Fruit fly (Drosophila melanogaster) whole organism, embryonic: ENCODE results near the gene put.

Experiments used
- CG10431 ChIP-seq: fragments of 200-800 bp; sonication (Bioruptor generic); optimal IDR thresholded peaks from 3 replicates; lab custom pipeline; 2018; ENCODE audit warnings: missing biosample characterization, mild to moderate bottlenecking, missing genetic modification characterization
- CG10654 ChIP-seq: fragments of 200-800 bp; sonication (Bioruptor generic); optimal IDR thresholded peaks from 2 replicates; lab custom pipeline; 2016; ENCODE audit warnings: missing biosample characterization, missing genetic modification characterization
- CG10979 ChIP-seq: fragments of 200-800 bp; sonication (Bioruptor generic); optimal IDR thresholded peaks from 2 replicates; lab custom pipeline; 2018; ENCODE audit warnings: missing biosample characterization, mild to moderate bottlenecking, missing genetic modification characterization, moderate library complexity
- CG11093 ChIP-seq: fragments of 200-800 bp; sonication (Bioruptor generic); IDR thresholded peaks from 3 replicates; pipeline ENCODE4 v1.3.6; 2022; ENCODE audit warnings: missing biosample characterization, missing genetic modification characterization
- CG12071 ChIP-seq: fragments of 200-800 bp; sonication (Bioruptor generic); optimal IDR thresholded peaks from 3 replicates; lab custom pipeline; 2018; ENCODE audit warnings: missing biosample characterization, mild to moderate bottlenecking, missing genetic modification characterization
- CG13287 ChIP-seq: fragments of 200-800 bp; sonication (Bioruptor generic); IDR thresholded peaks from 2 replicates; pipeline ENCODE4 v1.3.6; 2022; ENCODE audit warnings: missing biosample characterization, missing genetic modification characterization; ENCODE audit not compliant: partially characterized antibody
- CG15479 ChIP-seq: fragments of 200-800 bp; sonication (Bioruptor generic); optimal IDR thresholded peaks from 3 replicates; lab custom pipeline; 2019; ENCODE audit warnings: missing biosample characterization, mild to moderate bottlenecking, missing genetic modification characterization, moderate library complexity
- CG15696 ChIP-seq: fragments of 200-800 bp; sonication (Bioruptor generic); optimal IDR thresholded peaks from 2 replicates; lab custom pipeline; 2019; ENCODE audit warnings: missing biosample characterization, mild to moderate bottlenecking, missing genetic modification characterization, moderate library complexity
- CG16779 ChIP-seq: fragments of 200-800 bp; sonication (Bioruptor generic); IDR thresholded peaks from 2 replicates; pipeline ENCODE4 v1.3.6; 2022; ENCODE audit warnings: missing biosample characterization, missing genetic modification characterization
- CG16863 ChIP-seq: fragments of 200-800 bp; sonication (Bioruptor generic); optimal IDR thresholded peaks from 3 replicates; lab custom pipeline; 2016; ENCODE audit warnings: missing biosample characterization, missing genetic modification characterization
- CG17328 ChIP-seq: fragments of 200-800 bp; sonication (Bioruptor generic); IDR thresholded peaks from 2 replicates; pipeline ENCODE4 v1.3.6; 2022; ENCODE audit warnings: missing biosample characterization, missing genetic modification characterization
- CG2116 ChIP-seq: fragments of 200-800 bp; sonication (Bioruptor generic); optimal IDR thresholded peaks from 3 replicates; lab custom pipeline; 2018; ENCODE audit warnings: missing biosample characterization, mild to moderate bottlenecking, missing genetic modification characterization
- CG2678 ChIP-seq: fragments of 200-800 bp; sonication (Bioruptor generic); optimal IDR thresholded peaks from 3 replicates; lab custom pipeline; 2019; ENCODE audit warnings: missing biosample characterization, mild to moderate bottlenecking, missing genetic modification characterization, moderate library complexity
- CG3065 ChIP-seq: fragments of 200-800 bp; sonication (Bioruptor generic); optimal IDR thresholded peaks from 2 replicates; lab custom pipeline; 2016; ENCODE audit warnings: missing biosample characterization, missing genetic modification characterization
- CG3281 ChIP-seq: fragments of 200-800 bp; sonication (Bioruptor generic); optimal IDR thresholded peaks from 3 replicates; lab custom pipeline; 2017; ENCODE audit warnings: missing biosample characterization, mild to moderate bottlenecking, missing genetic modification characterization
- CG34224 ChIP-seq: fragments of 200-800 bp; sonication (Bioruptor generic); IDR thresholded peaks from 3 replicates; pipeline ENCODE4 v1.3.6; 2022; ENCODE audit warnings: missing biosample characterization, missing genetic modification characterization; ENCODE audit not compliant: partially characterized antibody
- CG34376 ChIP-seq: fragments of 200-800 bp; sonication (Bioruptor generic); optimal IDR thresholded peaks from 2 replicates; lab custom pipeline; 2018; ENCODE audit warnings: missing biosample characterization, mild to moderate bottlenecking, missing genetic modification characterization
- CG43689 ChIP-seq: fragments of 200-800 bp; sonication (Bioruptor generic); IDR thresholded peaks from 2 replicates; pipeline ENCODE4 v1.3.6; 2022; ENCODE audit warnings: missing biosample characterization, missing genetic modification characterization
- CG4707 ChIP-seq: fragments of 200-800 bp; sonication (Bioruptor generic); optimal IDR thresholded peaks from 2 replicates; lab custom pipeline; 2018; ENCODE audit warnings: missing biosample characterization, mild to moderate bottlenecking, missing genetic modification characterization, moderate library complexity
- CG7271 ChIP-seq: fragments of 200-800 bp; sonication (Bioruptor generic); optimal IDR thresholded peaks from 2 replicates; lab custom pipeline; 2018; ENCODE audit warnings: missing biosample characterization, mild to moderate bottlenecking, missing genetic modification characterization, moderate library complexity
- CG7556 ChIP-seq: fragments of 200-800 bp; sonication (Bioruptor generic); optimal IDR thresholded peaks from 2 replicates; lab custom pipeline; 2017; ENCODE audit warnings: missing biosample characterization, mild to moderate bottlenecking, missing genetic modification characterization
- CG9215 ChIP-seq: fragments of 200-800 bp; sonication (Bioruptor generic); IDR thresholded peaks from 2 replicates; pipeline ENCODE4 v1.3.6; 2022; ENCODE audit warnings: missing biosample characterization, missing genetic modification characterization
- Doc2 ChIP-seq: fragments of 200-800 bp; sonication (Bioruptor generic); IDR thresholded peaks from 2 replicates; pipeline ENCODE4 v1.3.6; 2022; ENCODE audit warnings: missing biosample characterization, missing genetic modification characterization
- Fer1 ChIP-seq: fragments of 200-800 bp; sonication (Bioruptor generic); optimal IDR thresholded peaks from 2 replicates; lab custom pipeline; 2017; ENCODE audit warnings: missing biosample characterization, mild to moderate bottlenecking, missing genetic modification characterization
- Fer2 ChIP-seq: fragments of 200-800 bp; sonication (Bioruptor generic); optimal IDR thresholded peaks from 2 replicates; lab custom pipeline; 2018; ENCODE audit warnings: missing biosample characterization, mild to moderate bottlenecking, missing genetic modification characterization, moderate library complexity
- HmgD ChIP-seq: fragments of 200-800 bp; sonication (Bioruptor generic); optimal IDR thresholded peaks from 3 replicates; lab custom pipeline; 2016; ENCODE audit warnings: missing biosample characterization, missing genetic modification characterization
- Mrtf ChIP-seq: fragments of 200-800 bp; sonication (Bioruptor generic); IDR thresholded peaks from 3 replicates; pipeline ENCODE4 v1.3.6; 2022; ENCODE audit warnings: missing biosample characterization, missing genetic modification characterization
- NC2β ChIP-seq: fragments of 200-800 bp; sonication (Bioruptor generic); optimal IDR thresholded peaks from 2 replicates; lab custom pipeline; 2016; ENCODE audit warnings: missing biosample characterization, missing genetic modification characterization
- PHDP ChIP-seq: fragments of 200-800 bp; sonication (Bioruptor generic); optimal IDR thresholded peaks from 3 replicates; lab custom pipeline; 2018; ENCODE audit warnings: missing biosample characterization, mild to moderate bottlenecking, missing genetic modification characterization, moderate library complexity
- Pdp1 ChIP-seq, 2 experiments: fragments of 200-800 bp; sonication (Bioruptor generic); optimal IDR thresholded peaks; 3 replicates each; lab custom pipeline; 2016; ENCODE audit warnings: missing biosample characterization in 2 of 2, missing genetic modification characterization in 2 of 2, mild to moderate bottlenecking in 1 of 2, moderate library complexity in 1 of 2
- ase ChIP-seq: fragments of 200-800 bp; sonication (Bioruptor generic); IDR thresholded peaks from 3 replicates; pipeline ENCODE4 v1.3.6; 2022; ENCODE audit warnings: missing biosample characterization, missing genetic modification characterization
- ash1 ChIP-seq: fragments of 200-800 bp; sonication (Bioruptor generic); optimal IDR thresholded peaks from 2 replicates; lab custom pipeline; 2018; ENCODE audit warnings: missing biosample characterization, mild to moderate bottlenecking, missing genetic modification characterization
- cas ChIP-seq: fragments of 200-800 bp; sonication (Bioruptor generic); IDR thresholded peaks from 2 replicates; pipeline ENCODE4 v1.3.6; 2022; ENCODE audit warnings: missing biosample characterization, missing genetic modification characterization
- dpn ChIP-seq, 2 experiments: fragments of 200-800 bp; sonication (Bioruptor generic); optimal IDR thresholded peaks; 3 replicates each; lab custom pipeline; 2016; ENCODE audit warnings: missing biosample characterization in 2 of 2, missing genetic modification characterization in 2 of 2
- emc ChIP-seq: fragments of 200-800 bp; sonication (Bioruptor generic); optimal IDR thresholded peaks from 2 replicates; lab custom pipeline; 2016; ENCODE audit warnings: missing biosample characterization, missing genetic modification characterization
- fru ChIP-seq: fragments of >200 bp; optimal IDR thresholded peaks from 2 replicates; lab custom pipeline; 2017
- gfzf ChIP-seq: fragments of 200-800 bp; sonication (Bioruptor generic); optimal IDR thresholded peaks from 2 replicates; lab custom pipeline; 2016; ENCODE audit warnings: missing biosample characterization, mild to moderate bottlenecking, missing genetic modification characterization, moderate library complexity
- her ChIP-seq: fragments of 200-800 bp; sonication (Bioruptor generic); optimal IDR thresholded peaks from 2 replicates; lab custom pipeline; 2016; ENCODE audit warnings: missing biosample characterization, missing genetic modification characterization
- hkb ChIP-seq, 2 experiments: fragments of 200-800 bp in 1 of 2; fragments of >200 bp in 1 of 2; sonication (Bioruptor generic) in 1 of 2; IDR thresholded peaks in 1 of 2; optimal IDR thresholded peaks in 1 of 2; 2 replicates each; pipeline versions ENCODE4 v1.3.6 to Lab custom; 2017 to 2022; ENCODE audit warnings: missing biosample characterization in 1 of 2, missing genetic modification characterization in 1 of 2
- mirr ChIP-seq: fragments of 200-800 bp; sonication (Bioruptor generic); optimal IDR thresholded peaks from 3 replicates; lab custom pipeline; 2018; ENCODE audit warnings: missing biosample characterization, mild to moderate bottlenecking, missing genetic modification characterization
- oc ChIP-seq: fragments of 200-800 bp; sonication (Bioruptor generic); optimal IDR thresholded peaks from 2 replicates; lab custom pipeline; 2018; ENCODE audit warnings: missing biosample characterization, mild to moderate bottlenecking, missing genetic modification characterization, moderate library complexity
- repo ChIP-seq: fragments of 200-800 bp; sonication (Bioruptor generic); optimal IDR thresholded peaks from 2 replicates; lab custom pipeline; 2016; ENCODE audit warnings: missing biosample characterization, missing genetic modification characterization
- sim ChIP-seq: fragments of 200-800 bp; sonication (Bioruptor generic); IDR thresholded peaks from 2 replicates; pipeline ENCODE4 v1.3.6; 2022; ENCODE audit warnings: missing biosample characterization, missing genetic modification characterization
- sna ChIP-seq: fragments of 200-800 bp; sonication (Bioruptor generic); IDR thresholded peaks from 2 replicates; pipeline ENCODE4 v1.3.6; 2022; ENCODE audit warnings: missing biosample characterization, missing genetic modification characterization; ENCODE audit not compliant: partially characterized antibody
- stwl ChIP-seq: fragments of 200-800 bp; sonication (Bioruptor generic); optimal IDR thresholded peaks from 3 replicates; lab custom pipeline; 2018; ENCODE audit warnings: missing biosample characterization, mild to moderate bottlenecking, missing genetic modification characterization, moderate library complexity
- unpg ChIP-seq: fragments of 200-800 bp; sonication (Bioruptor generic); optimal IDR thresholded peaks from 3 replicates; lab custom pipeline; 2018; ENCODE audit warnings: missing biosample characterization, mild to moderate bottlenecking, missing genetic modification characterization, moderate library complexity
- zf30C ChIP-seq: fragments of 200-800 bp; sonication (Bioruptor generic); optimal IDR thresholded peaks from 3 replicates; lab custom pipeline; 2018; ENCODE audit warnings: missing biosample characterization, mild to moderate bottlenecking, missing genetic modification characterization

The put gene

DNA sequence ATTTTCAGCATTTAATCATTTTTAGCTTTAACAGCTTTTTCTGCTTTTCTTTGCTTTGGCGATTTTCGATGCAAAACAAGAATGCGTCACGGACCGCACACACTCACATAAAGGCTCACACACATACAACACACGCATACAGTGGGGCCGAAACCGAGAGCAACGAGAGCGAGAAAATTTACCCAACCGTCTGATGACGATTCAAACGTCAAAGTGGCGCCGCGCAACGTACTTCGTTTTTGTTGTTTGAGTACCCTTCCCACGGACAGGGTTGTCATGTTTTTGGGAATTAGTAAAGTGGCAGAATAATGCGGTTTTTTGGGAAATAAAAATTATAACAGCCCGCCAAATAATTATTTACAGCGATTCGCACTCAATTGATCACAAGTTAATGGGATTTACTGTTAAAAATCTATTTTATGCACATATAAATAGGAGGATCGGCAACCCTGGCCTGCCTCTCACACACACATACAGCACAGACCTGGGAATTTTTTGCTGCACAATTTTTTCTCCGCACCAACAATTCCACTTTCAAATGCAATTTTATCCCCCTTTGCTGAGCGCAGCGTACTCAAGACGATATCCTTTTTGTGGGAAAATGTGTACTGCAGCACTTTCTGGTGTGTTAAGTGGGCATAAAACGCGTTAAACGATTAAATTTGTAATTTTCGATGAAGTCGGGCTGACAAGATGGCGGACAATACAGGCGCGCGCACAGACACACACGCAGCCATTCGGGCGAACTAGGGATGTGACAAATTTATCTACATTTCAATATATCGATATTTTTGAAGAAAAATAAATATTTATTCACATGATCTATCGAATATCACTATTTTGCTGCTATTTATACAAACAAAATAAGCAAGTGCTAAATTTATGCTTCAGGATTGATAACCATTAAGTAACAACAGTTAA, 29.7 kb upstream of the put start (continued):
- TF ChIP-seq ash1 (GFP tag; lab: Kevin White, UChicago), result peak; percentile 27
- TF ChIP-seq CG2116, result peak; percentile 69
- TF ChIP-seq repo (GFP tag; lab: Kevin White, UChicago), result peak; percentile 86
- peak; percentile 93 for TF ChIP-seq oc (tag; lab: Kevin White, UChicago)
- TF ChIP-seq CG10979, result peak; percentile 93
- TF ChIP-seq CG12071 (GFP tag; lab: Kevin White, UChicago), result peak; percentile 91
- TF ChIP-seq CG2678, result peak; percentile 97
- peak; percentile 93 for TF ChIP-seq mirr
- peak; percentile 82 for TF ChIP-seq CG10654 (GFP tag; lab: Kevin White, UChicago)
- peak; percentile 87 to 95 for TF ChIP-seq dpn (GFP tag; optimal IDR thresholded peaks at IDR 0.05; lab: Kevin White, UChicago)
- peak; percentile 83 for TF ChIP-seq CG10431 (GFP tag; lab: Kevin White, UChicago)
- peak; percentile 79 for TF ChIP-seq CG43689 (GFP tag; lab: Robert Waterston, UW)
- TF ChIP-seq Pdp1 (GFP tag; optimal IDR thresholded peaks at IDR 0.05; lab: Kevin White, UChicago), result peak; percentile 86 to 93
- peak; percentile 72 for TF ChIP-seq cas
- peak; percentile 81 for TF ChIP-seq CG9215 (GFP tag; lab: Robert Waterston, UW)
- peak; percentile 95 for TF ChIP-seq PHDP
- peak; percentile 86 for TF ChIP-seq ase (GFP tag; lab: Robert Waterston, UW)
- peak; percentile 83 for TF ChIP-seq CG4707 (GFP tag; lab: Kevin White, UChicago)
- TF ChIP-seq CG34224, result peak; percentile 37; the same call in 2 of the 3 replicates
- peak; percentile 52 for TF ChIP-seq CG3065
- peak; percentile 80 for TF ChIP-seq CG16779
- peak; percentile 92 for TF ChIP-seq CG34376 (GFP tag; lab: Kevin White, UChicago)
- peak; percentile 93 for TF ChIP-seq CG15479 (GFP tag; lab: Kevin White, UChicago)
- peak; percentile 93 for TF ChIP-seq CG15696
- TF ChIP-seq hkb (optimal IDR thresholded peaks at IDR 0.05; lab: Kevin White, UChicago), result peak; percentile 1
- peak; percentile 93 for TF ChIP-seq hkb (GFP tag; IDR thresholded peaks at IDR 0.05; lab: Robert Waterston, UW)
- peak; percentile 52 for TF ChIP-seq emc (GFP tag; lab: Kevin White, UChicago)
- TF ChIP-seq CG17328, result peak; percentile 94
- TF ChIP-seq CG7556 (GFP tag; lab: Kevin White, UChicago), result peak; percentile 93
- peak; percentile 75; the same call in 1 of the 2 replicates for TF ChIP-seq Doc2 (GFP tag; lab: Robert Waterston, UW)
- peak; percentile 90 for TF ChIP-seq her (GFP tag; lab: Kevin White, UChicago)
- peak; percentile 96 for TF ChIP-seq Fer1 (GFP tag; lab: Kevin White, UChicago)
- peak; percentile 92 for TF ChIP-seq NC2β (GFP tag; lab: Kevin White, UChicago)
- peak; percentile 65 for TF ChIP-seq CG13287
- no peak; the same call in 1 of the 2 replicates for TF ChIP-seq sna (GFP tag; lab: Robert Waterston, UW)
- TF ChIP-seq gfzf (GFP tag; lab: Kevin White, UChicago), result no peak
- peak; percentile 96 for TF ChIP-seq CG3281 (GFP tag; lab: Kevin White, UChicago)
- peak; percentile 92 for TF ChIP-seq Fer2 (tag; lab: Kevin White, UChicago)
- peak; percentile 87 for TF ChIP-seq HmgD (GFP tag; lab: Kevin White, UChicago)
- peak; percentile 26 for TF ChIP-seq zf30C (GFP tag; lab: Kevin White, UChicago)
- peak; percentile 92 for TF ChIP-seq CG16863 (GFP tag; lab: Kevin White, UChicago)
- no peak for TF ChIP-seq fru (lab: Kevin White, UChicago)
- peak; percentile 96 for TF ChIP-seq unpg (GFP tag; lab: Kevin White, UChicago)
- TF ChIP-seq CG7271 (tag; lab: Kevin White, UChicago), result peak; percentile 75
- TF ChIP-seq stwl (tag; lab: Kevin White, UChicago), result peak; percentile 41
- TF ChIP-seq sim (GFP tag; lab: Robert Waterston, UW), result peak; percentile 89
- TF ChIP-seq Mrtf, result peak; percentile 91
- TF ChIP-seq CG11093 (GFP tag; lab: Robert Waterston, UW), result peak; percentile 88
